Fruit fly (Drosophila melanogaster) whole organism, pupa: Measurements from ENCODE around the gene scf.

Source experiments
- CG10348 ChIP-seq: fragments of 200-800 bp; sonication (Bioruptor generic); IDR thresholded peaks from 2 replicates; pipeline ENCODE4 v1.3.6; 2022; ENCODE audit warnings: missing biosample characterization, missing genetic modification characterization
- CG12605 ChIP-seq: fragments of 200-800 bp; sonication (Bioruptor generic); IDR thresholded peaks from 2 replicates; pipeline ENCODE4 v1.3.6; 2022; ENCODE audit warnings: missing biosample characterization, missing genetic modification characterization
- CG13204 ChIP-seq: fragments of 200-800 bp; sonication (Bioruptor generic); optimal IDR thresholded peaks from 2 replicates; lab custom pipeline; 2018; ENCODE audit warnings: missing biosample characterization, mild to moderate bottlenecking, missing genetic modification characterization, moderate library complexity
- CG14655 ChIP-seq: fragments of 200-800 bp; sonication (Bioruptor generic); optimal IDR thresholded peaks from 3 replicates; lab custom pipeline; 2017; ENCODE audit warnings: mild to moderate bottlenecking, missing biosample characterization, missing genetic modification reagents, missing genetic modification characterization
- CG15710 ChIP-seq: fragments of 200-800 bp; sonication (Bioruptor generic); optimal IDR thresholded peaks from 2 replicates; lab custom pipeline; 2018; ENCODE audit warnings: missing biosample characterization, mild to moderate bottlenecking, missing genetic modification characterization, moderate library complexity
- CG17806 ChIP-seq: fragments of 200-800 bp; sonication (Bioruptor generic); optimal IDR thresholded peaks from 2 replicates; lab custom pipeline; 2018; ENCODE audit warnings: missing biosample characterization, mild to moderate bottlenecking, missing genetic modification characterization, moderate library complexity
- CG32121 ChIP-seq: fragments of 200-800 bp; sonication (Bioruptor generic); IDR thresholded peaks from 2 replicates; pipeline ENCODE4 v1.3.6; 2022; ENCODE audit warnings: missing biosample characterization, missing genetic modification characterization
- CG34367 ChIP-seq: fragments of 200-800 bp; sonication (Bioruptor generic); optimal IDR thresholded peaks from 2 replicates; lab custom pipeline; 2018; ENCODE audit warnings: missing biosample characterization, mild to moderate bottlenecking, missing genetic modification characterization
- CG4496 ChIP-seq: fragments of 200-800 bp; sonication (Bioruptor generic); IDR thresholded peaks from 3 replicates; pipeline ENCODE4 v1.3.6; 2022; ENCODE audit warnings: missing biosample characterization, missing genetic modification characterization
- CG8159 ChIP-seq: fragments of 200-800 bp; sonication (Bioruptor generic); optimal IDR thresholded peaks from 3 replicates; lab custom pipeline; 2018; ENCODE audit warnings: missing biosample characterization, mild to moderate bottlenecking, missing genetic modification characterization, moderate library complexity
- CG8301 ChIP-seq: fragments of 200-800 bp; sonication (Bioruptor generic); optimal IDR thresholded peaks from 2 replicates; lab custom pipeline; 2018; ENCODE audit warnings: missing biosample characterization, mild to moderate bottlenecking, missing genetic modification characterization
- CG9948 ChIP-seq: fragments of 200-800 bp; sonication (Bioruptor generic); optimal IDR thresholded peaks from 2 replicates; lab custom pipeline; 2018; ENCODE audit warnings: missing biosample characterization, mild to moderate bottlenecking, missing genetic modification characterization, moderate library complexity
- D1 ChIP-seq: fragments of 200-800 bp; sonication (Bioruptor generic); optimal IDR thresholded peaks from 2 replicates; lab custom pipeline; 2018; ENCODE audit warnings: missing biosample characterization, mild to moderate bottlenecking, missing genetic modification characterization, moderate library complexity
- EcR ChIP-seq: fragments of 200-800 bp; sonication (Bioruptor generic); optimal IDR thresholded peaks from 3 replicates; lab custom pipeline; 2019; ENCODE audit warnings: missing biosample characterization, missing genetic modification characterization, mild to moderate bottlenecking, moderate library complexity, missing genetic modification reagents
- Ets98B ChIP-seq: fragments of 200-800 bp; sonication (Bioruptor generic); IDR thresholded peaks from 2 replicates; pipeline ENCODE4 v1.3.6; 2022; ENCODE audit warnings: missing biosample characterization, missing genetic modification characterization
- Pif1A ChIP-seq: fragments of 200-800 bp; sonication (Bioruptor generic); optimal IDR thresholded peaks from 3 replicates; lab custom pipeline; 2016; ENCODE audit warnings: missing biosample characterization, missing genetic modification characterization
- Pif1B ChIP-seq: fragments of 200-800 bp; sonication (Bioruptor generic); optimal IDR thresholded peaks from 3 replicates; lab custom pipeline; 2016; ENCODE audit warnings: missing biosample characterization, missing genetic modification characterization
- Snoo ChIP-seq: fragments of 200-800 bp; sonication (Bioruptor generic); optimal IDR thresholded peaks from 3 replicates; lab custom pipeline; 2017; ENCODE audit warnings: missing biosample characterization, mild to moderate bottlenecking, missing genetic modification characterization, inconsistent platforms
- fd96Ca ChIP-seq: fragments of 200-800 bp; sonication (Bioruptor generic); IDR thresholded peaks from 3 replicates; pipeline ENCODE4 v1.3.6; 2022; ENCODE audit warnings: missing biosample characterization, missing genetic modification characterization
- gl ChIP-seq: fragments of 200-800 bp; sonication (Bioruptor generic); optimal IDR thresholded peaks from 2 replicates; lab custom pipeline; 2018; ENCODE audit warnings: missing biosample characterization, mild to moderate bottlenecking, missing genetic modification characterization
- rn ChIP-seq: fragments of 200-800 bp; sonication (Bioruptor generic); IDR thresholded peaks from 2 replicates; pipeline ENCODE4 v1.3.6; 2022; ENCODE audit warnings: missing biosample characterization, missing genetic modification characterization

Gene scf

dm6 chr3L:1280890-1281622, 17.4 kb upstream of the scf start:
- TF ChIP-seq CG12605 (GFP tag; lab: Robert Waterston, UW), result no peak
- no peak for TF ChIP-seq CG9948
- no peak for TF ChIP-seq D1 (tag; lab: Kevin White, UChicago)
- TF ChIP-seq CG17806 (tag; lab: Kevin White, UChicago), result no peak
- TF ChIP-seq CG34367 (tag; lab: Kevin White, UChicago), result no peak
- TF ChIP-seq Pif1B (GFP tag; lab: Kevin White, UChicago), result no peak
- TF ChIP-seq rn (GFP tag; lab: Robert Waterston, UW), result no peak
- TF ChIP-seq EcR (GFP tag; lab: Kevin White, UChicago), result no peak
- no peak for TF ChIP-seq Pif1A
- TF ChIP-seq fd96Ca (GFP tag; lab: Robert Waterston, UW), result no peak
- no peak for TF ChIP-seq CG32121 (GFP tag; lab: Robert Waterston, UW)
- no peak for TF ChIP-seq CG14655 (GFP tag; lab: Kevin White, UChicago)
- no peak for TF ChIP-seq Ets98B
- TF ChIP-seq Snoo (tag; lab: Kevin White, UChicago), result no peak
- no peak for TF ChIP-seq CG8301 (tag; lab: Kevin White, UChicago)
- no peak for TF ChIP-seq CG10348 (GFP tag; lab: Robert Waterston, UW)
- TF ChIP-seq gl, result no peak
- no peak for TF ChIP-seq CG4496 (GFP tag; lab: Robert Waterston, UW)
- no peak for TF ChIP-seq CG8159
- TF ChIP-seq CG15710 (tag; lab: Kevin White, UChicago), result no peak

- no peak for TF ChIP-seq CG4496 (GFP tag; lab: Robert Waterston, UW)
- no peak for TF ChIP-seq CG13204 (GFP tag; lab: Kevin White, UChicago)
- TF ChIP-seq gl, result no peak
- no peak for TF ChIP-seq Ets98B
- no peak for TF ChIP-seq CG32121 (GFP tag; lab: Robert Waterston, UW)
- TF ChIP-seq CG12605 (GFP tag; lab: Robert Waterston, UW), result no peak
- TF ChIP-seq D1 (tag; lab: Kevin White, UChicago), result no peak
- no peak for TF ChIP-seq Pif1A
- TF ChIP-seq CG15710 (tag; lab: Kevin White, UChicago), result no peak
Measured at dm6 chr3L:1294835-1295234, 3.6 kb upstream of the scf start.

- TF ChIP-seq fd96Ca (GFP tag; lab: Robert Waterston, UW) (no peak; the same call in 2 of the 3 replicates), CG4496 (GFP tag; lab: Robert Waterston, UW) (0 out of 3 replicates have a peak, but pooled peaks have one; percentile 25), CG32121 (GFP tag; lab: Robert Waterston, UW) (peak; percentile 34; the same call in 1 of the 2 replicates)
Measured at dm6 chr3L:1295693-1296092, 2.8 kb upstream of the scf start, which contains the start of gene Rabex-5. Rabex-5 (plus strand) TSS chr3L:1295913.

dm6 chr3L:1300076-1300635, 1.7 kb downstream of the scf start:
- TF ChIP-seq CG10348 (GFP tag; lab: Robert Waterston, UW), result no peak
- TF ChIP-seq rn (GFP tag; lab: Robert Waterston, UW), result no peak
- no peak for TF ChIP-seq D1 (tag; lab: Kevin White, UChicago)
- TF ChIP-seq CG9948, result peak; percentile 64
- no peak for TF ChIP-seq Pif1B (GFP tag; lab: Kevin White, UChicago)
- no peak for TF ChIP-seq fd96Ca (GFP tag; lab: Robert Waterston, UW)
- TF ChIP-seq CG34367 (tag; lab: Kevin White, UChicago), result peak; percentile 54
- no peak for TF ChIP-seq CG14655 (GFP tag; lab: Kevin White, UChicago)
- peak; percentile 43 for TF ChIP-seq gl
- TF ChIP-seq Pif1A, result no peak
- no peak for TF ChIP-seq CG32121 (GFP tag; lab: Robert Waterston, UW)
- TF ChIP-seq CG8159, result peak; percentile 72
- TF ChIP-seq CG13204 (GFP tag; lab: Kevin White, UChicago), result no peak
- peak; percentile 69 for TF ChIP-seq CG17806 (tag; lab: Kevin White, UChicago)
- TF ChIP-seq Ets98B, result peak; percentile 31
- TF ChIP-seq EcR (GFP tag; lab: Kevin White, UChicago), result no peak
- TF ChIP-seq CG4496 (GFP tag; lab: Robert Waterston, UW), result peak; percentile 74; the same call in 2 of the 3 replicates
- TF ChIP-seq Snoo (tag; lab: Kevin White, UChicago), result peak; percentile 70
- TF ChIP-seq CG15710 (tag; lab: Kevin White, UChicago), result peak; percentile 72
- no peak for TF ChIP-seq CG12605 (GFP tag; lab: Robert Waterston, UW)
- peak; percentile 64 for TF ChIP-seq CG8301 (tag; lab: Kevin White, UChicago)
- TF ChIP-seq, all 21 proteins: peak for 10

- TF ChIP-seq CG10348 (GFP tag; lab: Robert Waterston, UW), result no peak
- TF ChIP-seq, all 21 proteins: peak for 0
Measured at dm6 chr3L:1302234-1302949, 3.9 kb downstream of the scf start, which contains the start of the genes Rac1 and Acat2. Rac1 (minus strand) TSS chr3L:1302683. Acat2 (plus strand) TSS chr3L:1302944.
